Fruit fly (Drosophila melanogaster) whole organism: Measurements from ENCODE around the gene Ccdc58.

ENCODE experiments used
- CG8478 ChIP-seq: fragments of >200 bp; optimal IDR thresholded peaks from 2 replicates; lab custom pipeline; 2018; ENCODE audit warnings: inconsistent platforms
- Dll ChIP-seq: fragments of >200 bp; optimal IDR thresholded peaks from 2 replicates; lab custom pipeline; 2017
- EcR ChIP-seq, 2 experiments: fragments of >200 bp; optimal IDR thresholded peaks; 2 replicates each; lab custom pipeline; 2017; ENCODE audit warnings: missing biosample characterization in 2 of 2, missing genetic modification characterization in 2 of 2, missing genetic modification reagents in 2 of 2
- pan ChIP-seq: fragments of >200 bp; optimal IDR thresholded peaks from 2 replicates; lab custom pipeline; 2017
- psq ChIP-seq: fragments of >200 bp; optimal IDR thresholded peaks from 2 replicates; lab custom pipeline; 2017
- usp ChIP-seq: fragments of >200 bp; optimal IDR thresholded peaks from 2 replicates; lab custom pipeline; 2017; ENCODE audit warnings: missing biosample characterization, missing genetic modification characterization, mixed read lengths

Gene Ccdc58

DNA sequence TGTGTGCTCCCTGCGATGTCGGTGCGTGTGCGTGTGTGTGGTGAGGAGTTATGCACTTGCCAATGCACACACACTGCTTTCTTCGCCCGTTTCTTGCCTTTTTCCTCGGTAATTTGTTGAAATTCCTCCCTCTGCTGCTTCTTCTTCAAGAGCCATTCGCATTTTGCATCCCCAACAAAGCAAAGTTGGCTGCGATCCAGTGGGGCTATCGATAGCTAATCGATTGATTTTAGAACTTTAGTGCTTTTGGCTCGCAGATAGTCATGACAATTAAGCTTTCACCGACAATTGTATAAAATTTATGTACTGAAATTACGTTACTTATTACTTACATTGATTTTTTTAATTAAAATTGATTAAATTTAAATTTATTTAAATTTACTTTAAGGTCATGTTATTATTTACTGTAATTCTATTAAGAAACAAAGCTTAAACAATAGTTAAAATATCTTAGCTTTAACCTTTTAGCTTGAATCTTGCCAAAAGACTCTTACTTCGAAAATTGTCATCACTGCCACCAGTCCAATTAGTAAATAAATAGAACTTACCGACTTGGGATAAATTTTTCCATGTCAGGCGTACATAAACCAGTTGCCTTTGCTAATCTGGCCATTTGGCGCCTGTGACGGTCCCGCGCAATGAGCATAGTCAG is 29.3 kb downstream of the Ccdc58 start, which contains the start of the genes trc and CG32221:
Gene trc, minus strand, starts transcription at position 162 of the 652 bp plus-strand sequence.
Gene CG32221, plus strand, starts transcription at position 528 of the 652 bp plus-strand sequence.
- no peak for TF ChIP-seq psq (lab: Kevin White, UChicago)

DNA sequence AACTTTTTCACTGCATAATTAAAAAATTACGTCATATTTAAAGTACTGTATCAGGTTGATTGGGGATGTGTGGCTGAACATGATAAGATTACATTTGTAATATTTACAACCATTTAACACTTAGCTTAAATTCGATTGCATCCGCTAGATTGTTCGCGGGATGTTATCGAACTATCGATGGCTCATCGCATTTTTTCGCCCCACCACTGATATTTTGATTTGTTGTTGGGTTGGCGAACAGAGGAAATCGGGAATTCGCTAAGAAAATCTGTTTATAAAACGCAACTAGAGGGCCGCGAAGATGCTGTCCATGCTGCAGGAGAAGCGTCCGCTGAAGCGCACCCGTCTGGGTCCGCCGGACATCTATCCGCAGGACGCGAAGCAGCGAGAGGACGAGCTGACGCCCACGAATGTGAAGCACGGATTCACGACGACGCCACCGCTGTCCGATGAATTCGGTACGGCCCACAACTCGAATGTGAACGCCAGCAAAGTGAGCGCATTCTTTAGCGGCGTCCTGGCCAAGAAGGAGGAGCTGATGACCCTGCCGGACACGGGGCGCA is 31.5 kb downstream of the Ccdc58 start, which contains the start of gene kto:
Gene kto, plus strand, starts transcription at position 240 of the 563 bp plus-strand sequence.
- TF ChIP-seq Dll (lab: Kevin White, UChicago) = no peak
- TF ChIP-seq psq (lab: Kevin White, UChicago) = no peak
- no peak for TF ChIP-seq pan (lab: Kevin White, UChicago)
- TF ChIP-seq EcR (GFP tag; optimal IDR thresholded peaks at IDR 0.05; lab: Kevin White, UChicago) = no peak
- TF ChIP-seq usp (GFP tag; lab: Kevin White, UChicago) = no peak
- no peak for TF ChIP-seq CG8478 (lab: Kevin White, UChicago)

DNA sequence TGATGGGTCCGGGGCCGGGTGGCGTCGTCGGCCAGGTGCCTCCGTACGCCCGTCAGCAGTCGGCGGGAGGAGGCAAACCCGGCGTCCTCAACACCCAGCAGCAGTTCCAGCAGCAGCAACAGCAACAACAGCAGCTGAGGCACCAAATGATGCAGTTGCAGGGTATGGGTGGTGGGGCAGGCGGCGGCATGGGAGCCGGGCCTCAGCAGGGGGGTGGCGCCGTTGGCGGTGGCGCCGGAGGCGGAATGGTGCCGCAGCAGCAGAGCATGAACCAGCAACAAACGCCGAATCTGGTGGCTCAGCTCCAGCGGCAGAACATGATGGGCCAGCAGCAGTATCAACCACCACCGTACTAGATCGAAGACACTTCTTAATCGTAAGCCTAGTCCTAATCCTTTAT is 39.5 kb downstream of the Ccdc58 start:
- TF ChIP-seq usp (GFP tag; lab: Kevin White, UChicago) (no peak), CG8478 (lab: Kevin White, UChicago) (no peak), EcR (GFP tag; optimal IDR thresholded peaks at IDR 0.05; lab: Kevin White, UChicago) (no peak), pan (lab: Kevin White, UChicago) (no peak), psq (lab: Kevin White, UChicago) (no peak), Dll (lab: Kevin White, UChicago) (no peak)

DNA sequence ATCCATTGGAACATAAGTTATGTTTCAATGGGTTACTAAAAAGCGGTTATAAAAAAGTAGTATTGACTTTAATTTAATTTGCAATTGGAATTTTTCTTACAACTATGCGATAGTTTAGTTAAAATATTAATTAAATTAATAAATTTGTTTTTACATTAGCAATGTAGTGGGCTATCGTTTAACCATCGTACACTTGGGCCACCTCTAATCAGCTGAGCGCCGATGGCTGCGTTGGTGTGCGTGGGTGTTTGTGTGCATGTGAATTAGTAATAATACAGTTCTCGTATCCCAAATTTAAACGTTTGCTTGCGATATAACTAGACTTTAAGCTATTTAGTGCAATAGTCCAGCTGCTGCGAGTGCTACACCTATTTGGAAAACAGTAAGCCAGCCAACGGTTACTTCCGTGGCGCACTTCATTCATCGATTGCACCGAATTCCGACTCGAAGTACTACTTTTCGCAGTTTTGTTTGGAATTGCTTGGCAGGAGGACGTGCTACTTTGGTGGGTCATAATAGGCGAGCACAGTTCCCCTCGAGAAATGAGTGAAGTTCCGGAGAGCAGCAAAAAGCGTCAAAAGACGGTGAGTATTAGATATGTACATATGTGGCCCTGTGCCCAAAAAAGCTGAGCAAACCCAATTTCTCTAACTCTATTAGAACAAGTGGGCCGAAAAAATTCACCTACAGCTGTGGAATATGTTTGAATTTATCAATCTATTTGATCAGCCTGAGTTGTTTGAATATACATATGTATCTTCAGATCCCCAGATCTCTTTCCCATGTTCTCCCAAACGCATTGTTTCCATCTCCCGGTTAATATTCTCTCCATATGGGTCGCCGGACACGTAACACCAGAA is 40.3 kb downstream of the Ccdc58 start, which contains the start of gene Papss:
Gene Papss, plus strand, starts transcription at position 247 of the 860 bp plus-strand sequence.
- TF ChIP-seq usp (GFP tag; lab: Kevin White, UChicago) (no peak), Dll (lab: Kevin White, UChicago) (no peak)

DNA sequence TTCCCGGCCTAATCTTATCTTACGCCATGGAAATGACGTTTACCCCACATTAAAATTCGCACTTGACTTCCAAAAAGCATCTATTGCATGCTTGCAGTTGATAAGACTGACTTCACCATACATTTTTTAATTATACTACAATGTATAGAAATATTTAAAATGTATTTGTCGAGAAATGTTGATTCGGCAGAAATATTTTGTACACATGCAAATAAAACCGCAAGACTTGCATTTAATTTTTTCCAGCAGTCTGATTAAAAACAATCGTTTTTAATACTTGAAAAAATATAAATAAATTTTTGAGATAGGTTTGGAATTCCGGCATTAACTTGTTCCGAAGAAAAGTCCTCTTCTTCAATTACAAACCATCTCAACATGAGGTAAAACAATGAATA is 40.9 kb downstream of the Ccdc58 start:
- no peak for TF ChIP-seq pan (lab: Kevin White, UChicago)
- TF ChIP-seq psq (lab: Kevin White, UChicago) = no peak
- TF ChIP-seq CG8478 (lab: Kevin White, UChicago) = no peak
- TF ChIP-seq usp (GFP tag; lab: Kevin White, UChicago) = no peak
- TF ChIP-seq Dll (lab: Kevin White, UChicago) = no peak
- no peak for TF ChIP-seq EcR (GFP tag; optimal IDR thresholded peaks at IDR 0.05; lab: Kevin White, UChicago)

DNA sequence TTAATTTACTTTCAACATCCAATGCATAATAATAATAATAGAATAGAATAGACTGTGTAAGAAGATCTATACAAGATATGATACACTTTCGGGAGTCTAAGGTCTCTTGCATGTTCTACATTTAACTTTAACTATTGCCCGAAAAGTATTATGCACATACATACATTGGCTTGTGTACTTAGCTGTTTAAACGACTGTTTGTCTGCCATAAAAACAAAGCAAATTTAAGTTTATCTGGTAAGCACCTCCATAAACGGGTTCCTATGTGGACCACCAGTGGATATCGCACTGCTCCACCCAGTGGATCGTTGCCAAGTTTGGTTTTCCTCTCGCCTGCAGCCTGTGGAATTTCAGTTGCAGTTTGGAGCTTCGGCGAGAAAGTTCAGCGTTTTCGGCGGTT is 42.0 kb downstream of the Ccdc58 start:
- TF ChIP-seq pan (lab: Kevin White, UChicago) (no peak), Dll (lab: Kevin White, UChicago) (no peak), CG8478 (lab: Kevin White, UChicago) (no peak), usp (GFP tag; lab: Kevin White, UChicago) (no peak)

DNA sequence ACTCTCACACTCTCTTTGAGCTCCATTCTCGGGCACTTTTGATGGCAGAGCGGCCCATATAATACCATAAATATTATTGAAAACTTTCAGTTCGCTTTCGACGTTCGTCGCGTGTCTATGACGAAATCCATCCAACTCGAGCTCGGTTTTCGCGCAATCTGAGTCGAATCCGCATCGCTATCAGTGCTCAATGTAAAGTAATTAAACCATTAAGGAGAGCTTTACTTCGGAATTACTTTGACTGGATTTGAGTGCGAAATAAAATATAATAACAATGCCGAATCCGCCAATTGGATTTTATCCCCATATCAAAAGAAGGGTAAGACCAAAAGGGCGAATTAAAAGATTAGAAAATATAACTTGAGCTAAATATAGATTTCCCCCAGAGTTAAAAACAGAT is 43.1 kb downstream of the Ccdc58 start:
- TF ChIP-seq pan (lab: Kevin White, UChicago) = no peak
- TF ChIP-seq usp (GFP tag; lab: Kevin White, UChicago) = no peak
- no peak for TF ChIP-seq CG8478 (lab: Kevin White, UChicago)
- TF ChIP-seq EcR (GFP tag; optimal IDR thresholded peaks at IDR 0.05; lab: Kevin White, UChicago) = no peak
- TF ChIP-seq Dll (lab: Kevin White, UChicago) = no peak
- no peak for TF ChIP-seq psq (lab: Kevin White, UChicago)
